Worm (Caenorhabditis elegans): ENCODE results near the gene gst-3.

ce11 chrIV:10150552-10151004 is 10.5 kb upstream of the gst-3 start, which contains the start of gene tsp-12:
- no peak for TF ChIP-seq nhr-237 (tag; optimal IDR thresholded peaks at IDR 0.05)
- TF ChIP-seq ama-1 (optimal IDR thresholded peaks at IDR 0.05) = no peak
- TF ChIP-seq lin-29 (GFP tag; IDR thresholded peaks at IDR 0.05) = no peak
- TF ChIP-seq vab-7 (GFP tag; IDR thresholded peaks at IDR 0.05) = no peak
- no peak for TF ChIP-seq nhr-25 (tag; optimal IDR thresholded peaks at IDR 0.05; ENCODE audit: borderline replicate concordance, insufficient read depth)

All from whole organism, L4 larva.